Fruit fly (Drosophila melanogaster) whole organism, prepupa: ENCODE data around the gene CG42685.
"Not testable (repeated sequence)": the region's sequence is repeated elsewhere in the genome, so short reads cannot be mapped to it uniquely, and the experiment has no call there.

Source experiments
- CG1621 ChIP-seq: fragments of 200-800 bp; sonication (Bioruptor generic); optimal IDR thresholded peaks from 3 replicates; lab custom pipeline; 2018; ENCODE audit warnings: missing biosample characterization, mild to moderate bottlenecking, missing genetic modification characterization
- CG6276 ChIP-seq: fragments of 200-800 bp; sonication (Bioruptor generic); optimal IDR thresholded peaks from 2 replicates; lab custom pipeline; 2017; ENCODE audit warnings: missing biosample characterization, mild to moderate bottlenecking, missing genetic modification characterization
- Eip78C ChIP-seq: fragments of 200-800 bp; sonication (Bioruptor generic); peaks from one replicate; lab custom pipeline; 2016; ENCODE audit warnings: missing biosample characterization, missing genetic modification characterization
- Hr39 ChIP-seq: fragments of 200-800 bp; sonication (Bioruptor generic); optimal IDR thresholded peaks from 2 replicates; lab custom pipeline; 2016; ENCODE audit warnings: missing biosample characterization, missing genetic modification characterization
- Lpt ChIP-seq: fragments of 200-800 bp; sonication (Bioruptor generic); optimal IDR thresholded peaks from 3 replicates; lab custom pipeline; 2016; ENCODE audit warnings: missing biosample characterization, missing genetic modification characterization
- Sox102F ChIP-seq: fragments of 200-800 bp; sonication (Bioruptor generic); optimal IDR thresholded peaks from 2 replicates; lab custom pipeline; 2016; ENCODE audit warnings: missing biosample characterization, mild to moderate bottlenecking, missing genetic modification characterization
- achi ChIP-seq: fragments of 200-800 bp; sonication (Bioruptor generic); optimal IDR thresholded peaks from 3 replicates; lab custom pipeline; 2016; ENCODE audit warnings: missing biosample characterization, missing genetic modification characterization
- dsx ChIP-seq: fragments of 200-800 bp; optimal IDR thresholded peaks from 3 replicates; lab custom pipeline; 2019; ENCODE audit warnings: missing biosample characterization, mild to moderate bottlenecking, missing genetic modification characterization, moderate library complexity; ENCODE audit not compliant: poor library complexity, severe bottlenecking
- esn ChIP-seq: fragments of 200-800 bp; sonication (Bioruptor generic); optimal IDR thresholded peaks from 2 replicates; lab custom pipeline; 2016; ENCODE audit warnings: missing biosample characterization, mild to moderate bottlenecking, missing genetic modification characterization, moderate library complexity
- vri ChIP-seq: fragments of 200-800 bp; sonication (Bioruptor generic); optimal IDR thresholded peaks from 3 replicates; lab custom pipeline; 2016; ENCODE audit warnings: missing biosample characterization, mild to moderate bottlenecking, missing genetic modification characterization

DNA sequence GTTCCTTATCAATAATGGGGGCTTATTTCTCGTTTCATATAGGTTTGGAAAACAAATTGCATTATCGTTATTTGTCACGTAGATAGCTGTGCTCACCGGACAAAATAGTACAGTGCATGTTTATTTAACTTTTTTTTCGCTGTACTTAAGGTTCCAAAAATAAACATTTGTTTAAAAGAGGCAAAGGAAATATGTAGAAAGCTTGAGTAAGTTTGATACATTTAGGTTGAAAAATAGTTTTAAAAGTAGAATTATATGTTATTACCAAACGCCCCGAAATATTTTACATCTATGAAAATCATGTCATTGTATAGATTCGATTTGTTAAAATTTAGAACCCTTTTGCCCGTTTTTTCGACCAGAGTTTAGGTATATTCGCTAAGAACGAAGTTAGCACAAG, 5.6 kb upstream of the CG42685 start, which contains the start of gene CG31835:
- not testable (repeated sequence) for TF ChIP-seq vri (GFP tag; lab: Kevin White, UChicago); CG6276 (GFP tag; lab: Kevin White, UChicago); Hr39; CG1621 (tag; lab: Kevin White, UChicago); dsx (GFP tag; lab: Kevin White, UChicago); achi (GFP tag; lab: Kevin White, UChicago); esn (GFP tag; lab: Kevin White, UChicago); Eip78C (GFP tag; lab: Kevin White, UChicago); Lpt (GFP tag; lab: Kevin White, UChicago); Sox102F (GFP tag; lab: Kevin White, UChicago)
